Worm (Caenorhabditis elegans): Measurements from ENCODE around the gene F55A11.1.
A peak's percentile ranks its signal among the peaks of the same experiment; 100 is the strongest.

The F55A11.1 gene

ce11 chrV:11739820-11740219 lies 24.4 kb downstream of the F55A11.1 start, which contains the start of gene T04F3.1:
TSS of gene T04F3.1 (plus strand) at chrV:11740065.
- TF ChIP-seq ama-1 (optimal IDR thresholded peaks at IDR 0.05) (no peak), ama-1 (GFP tag; optimal IDR thresholded peaks at IDR 0.05) (no peak), ekl-4 (GFP tag; IDR thresholded peaks at IDR 0.05) (no peak), nhr-80 (tag; optimal IDR thresholded peaks at IDR 0.05) (no peak), nhr-120 (GFP tag; IDR thresholded peaks at IDR 0.05) (no peak), hmg-1.2 (GFP tag; IDR thresholded peaks at IDR 0.05) (no peak), akir-1 (GFP tag; optimal IDR thresholded peaks at IDR 0.05) (no peak), let-607 (tag; optimal IDR thresholded peaks at IDR 0.05) (no peak), snpc-1.3 (tag; optimal IDR thresholded peaks at IDR 0.05; ENCODE audit: insufficient read depth) (no peak), mxl-1 (tag; optimal IDR thresholded peaks at IDR 0.05) (no peak), F55B11.4 (tag; optimal IDR thresholded peaks at IDR 0.05; ENCODE audit: borderline replicate concordance, insufficient read depth) (no peak), ceh-27 (GFP tag; optimal IDR thresholded peaks at IDR 0.05) (no peak), dox-1 (GFP tag; IDR thresholded peaks at IDR 0.05) (no peak), B0019.2 (GFP tag; conservative IDR thresholded peaks at IDR 0.05) (no peak), pbrm-1 (GFP tag; IDR thresholded peaks at IDR 0.05) (no peak), mel-28 (tag; optimal IDR thresholded peaks at IDR 0.05; ENCODE audit: borderline replicate concordance) (no peak)

ce11 chrV:11737333-11737732 lies 26.9 kb downstream of the F55A11.1 start:
- TF ChIP-seq pha-4 (tag; optimal IDR thresholded peaks at IDR 0.05) (no peak), ztf-28 (GFP tag; IDR thresholded peaks at IDR 0.05) (no peak), pbrm-1 (GFP tag; IDR thresholded peaks at IDR 0.05) (no peak), him-1 (tag; optimal IDR thresholded peaks at IDR 0.05) (no peak), nhr-27 (tag; optimal IDR thresholded peaks at IDR 0.05) (no peak), lin-35 (GFP tag; optimal IDR thresholded peaks at IDR 0.05) (no peak), snpc-1.1 (tag; optimal IDR thresholded peaks at IDR 0.05; ENCODE audit: insufficient read depth) (no peak), nfya-1 (tag; optimal IDR thresholded peaks at IDR 0.05; ENCODE audit: borderline replicate concordance, insufficient read depth) (no peak), madf-8 (GFP tag; conservative IDR thresholded peaks at IDR 0.05) (no peak), ztf-18 (tag; optimal IDR thresholded peaks at IDR 0.05) (no peak), F57C9.4 (tag; optimal IDR thresholded peaks at IDR 0.05) (no peak), die-1 (tag; optimal IDR thresholded peaks at IDR 0.05) (no peak), ceh-27 (GFP tag; optimal IDR thresholded peaks at IDR 0.05) (no peak), ztf-22 (GFP tag; optimal IDR thresholded peaks at IDR 0.05) (no peak)

ce11 chrV:11736896-11737295 lies 27.3 kb downstream of the F55A11.1 start, which contains the start of gene spe-42:
TSS of gene spe-42 (minus strand) at chrV:11736996.
- TF ChIP-seq nfya-1 (tag; optimal IDR thresholded peaks at IDR 0.05; ENCODE audit: borderline replicate concordance, insufficient read depth): no peak
- no peak for TF ChIP-seq nfya-2 (GFP tag; IDR thresholded peaks at IDR 0.05)
- no peak for TF ChIP-seq lin-54 (GFP tag; optimal IDR thresholded peaks at IDR 0.05)
- no peak for TF ChIP-seq mxl-1 (tag; optimal IDR thresholded peaks at IDR 0.05)
- no peak for TF ChIP-seq ets-4 (GFP tag; optimal IDR thresholded peaks at IDR 0.05)
- no peak for TF ChIP-seq madf-8 (GFP tag; conservative IDR thresholded peaks at IDR 0.05)
- TF ChIP-seq ccch-3 (GFP tag; optimal IDR thresholded peaks at IDR 0.05): no peak

- TF ChIP-seq aptf-2 (GFP tag; conservative IDR thresholded peaks at IDR 0.05): 0 out of 2 replicates have a peak, but pooled peaks have one; percentile 46
- TF ChIP-seq dpl-1 (GFP tag; optimal IDR thresholded peaks at IDR 0.05): peak; percentile 85
- TF ChIP-seq lin-35 (GFP tag; optimal IDR thresholded peaks at IDR 0.05): peak in 1 of 3 experiments; percentile 61
- peak; percentile 40 for TF ChIP-seq lsl-1 (GFP tag; optimal IDR thresholded peaks at IDR 0.05)
- TF ChIP-seq madf-6 (GFP tag; IDR thresholded peaks at IDR 0.05): peak; percentile 74; the same call in 1 of the 2 replicates
- TF ChIP-seq lin-54 (GFP tag; optimal IDR thresholded peaks at IDR 0.05): peak; percentile 90
- no peak for TF ChIP-seq egl-18 (GFP tag; IDR thresholded peaks at IDR 0.05)
- 0 out of 2 replicates have a peak, but pooled peaks have one; percentile 47 for TF ChIP-seq madf-3 (GFP tag; IDR thresholded peaks at IDR 0.05)
- no peak for TF ChIP-seq attf-3 (GFP tag; conservative IDR thresholded peaks at IDR 0.05)
- peak; percentile 14 for TF ChIP-seq snpc-3.4 (tag; optimal IDR thresholded peaks at IDR 0.05)
- no peak for TF ChIP-seq cebp-1 (GFP tag; IDR thresholded peaks at IDR 0.05)
- no peak for TF ChIP-seq cebp-1 (tag; optimal IDR thresholded peaks at IDR 0.05)
- peak; percentile 89 for TF ChIP-seq efl-1 (GFP tag; optimal IDR thresholded peaks at IDR 0.05)
- TF ChIP-seq mcd-1 (GFP tag; IDR thresholded peaks at IDR 0.05): peak; percentile 89
These were observed 30.7 kb downstream of the F55A11.1 start, which contains the start of gene npp-22 for ce11 chrV:11733460-11733859. TSS of gene npp-22 (minus strand) at chrV:11733472.

Measured in whole organism, young adult.